Worm (Caenorhabditis elegans) whole organism, L3 larva: ENCODE results near the gene mob-3.
A peak's percentile ranks its signal among the peaks of the same experiment; 100 is the strongest.
"Not testable (repeated sequence)": the region's sequence is repeated elsewhere in the genome, so short reads cannot be mapped to it uniquely, and the experiment has no call there.

Experiments used
- ZK546.5 ChIP-seq: sonication (generic microtip); optimal IDR thresholded peaks from 2 replicates; lab custom pipeline; 2017; ENCODE audit warnings: missing biosample characterization, missing genetic modification characterization
- ama-1 ChIP-seq: fragments of 150-350 bp; optimal IDR thresholded peaks from 2 replicates; lab custom pipeline; 2018
- ceh-16 ChIP-seq: sonication (generic microtip); optimal IDR thresholded peaks from 2 replicates; lab custom pipeline; 2017; ENCODE audit warnings: missing biosample characterization, missing genetic modification characterization
- ceh-28 ChIP-seq: fragments of 150-350 bp; optimal IDR thresholded peaks from 2 replicates; lab custom pipeline; 2014; ENCODE audit warnings: missing biosample characterization, missing genetic modification reagents, missing genetic modification characterization
- ceh-9 ChIP-seq: sonication (generic microtip); optimal IDR thresholded peaks from 2 replicates; lab custom pipeline; 2018; ENCODE audit warnings: missing biosample characterization, missing genetic modification characterization
- egl-27 ChIP-seq: sonication (generic microtip); optimal IDR thresholded peaks from 4 replicates; lab custom pipeline; 2017; ENCODE audit warnings: missing biosample characterization, missing genetic modification reagents, missing genetic modification characterization
- egl-5 ChIP-seq: fragments of 150-350 bp; optimal IDR thresholded peaks from 2 replicates; lab custom pipeline; 2017; ENCODE audit warnings: missing biosample characterization, missing genetic modification reagents, missing genetic modification characterization, inconsistent platforms
- elt-1 ChIP-seq: fragments of 150-350 bp; optimal IDR thresholded peaks from 2 replicates; lab custom pipeline; 2014; ENCODE audit warnings: missing biosample characterization, missing genetic modification characterization
- elt-2 ChIP-seq: sonication (generic microtip); optimal IDR thresholded peaks from 2 replicates; lab custom pipeline; 2016; ENCODE audit warnings: missing genetic modification reagents, mild to moderate bottlenecking, missing genetic modification characterization, missing compliant biosample characterization
- elt-3 ChIP-seq, 3 experiments: fragments of 150-350 bp in 1 of 3; sonication (generic microtip) in 2 of 3; optimal IDR thresholded peaks; 2 replicates in 2 of 3; 4 replicates in 1 of 3; lab custom pipeline; 2014 to 2017; ENCODE audit warnings: missing biosample characterization in 3 of 3, missing genetic modification characterization in 3 of 3
- fkh-2 ChIP-seq: fragments of 150-350 bp; optimal IDR thresholded peaks from 2 replicates; lab custom pipeline; 2014; ENCODE audit warnings: missing biosample characterization, missing genetic modification reagents, missing genetic modification characterization
- hmg-11 ChIP-seq: sonication (generic microtip); optimal IDR thresholded peaks from 2 replicates; lab custom pipeline; 2016; ENCODE audit warnings: missing genetic modification characterization, missing compliant biosample characterization
- lin-15B ChIP-seq: fragments of 150-350 bp; optimal IDR thresholded peaks from 2 replicates; lab custom pipeline; 2014; ENCODE audit warnings: missing biosample characterization, missing genetic modification characterization
- lin-39 ChIP-seq: fragments of 150-350 bp; optimal IDR thresholded peaks from 2 replicates; lab custom pipeline; 2018; ENCODE audit warnings: missing biosample characterization, missing genetic modification reagents, missing genetic modification characterization
- lsy-12 ChIP-seq: sonication (generic microtip); optimal IDR thresholded peaks from 2 replicates; lab custom pipeline; 2016; ENCODE audit warnings: mild to moderate bottlenecking, missing genetic modification characterization, missing compliant biosample characterization
- mdl-1 ChIP-seq: fragments of 150-350 bp; optimal IDR thresholded peaks from 2 replicates; lab custom pipeline; 2014; ENCODE audit warnings: missing biosample characterization, missing genetic modification characterization
- nfya-1 ChIP-seq: sonication (generic microtip); optimal IDR thresholded peaks from 2 replicates; lab custom pipeline; 2017; ENCODE audit warnings: missing genetic modification characterization, mild to moderate bottlenecking, missing compliant biosample characterization, antibody characterized with exemption, moderate library complexity; ENCODE audit not compliant: insufficient read depth
- nhr-12 ChIP-seq: fragments of 150-350 bp; optimal IDR thresholded peaks from 2 replicates; lab custom pipeline; 2014; ENCODE audit warnings: missing biosample characterization, missing genetic modification characterization
- nhr-23 ChIP-seq: fragments of 150-350 bp; optimal IDR thresholded peaks from 2 replicates; lab custom pipeline; 2014; ENCODE audit warnings: missing biosample characterization, missing genetic modification reagents, missing genetic modification characterization
- nhr-25 ChIP-seq: sonication (generic microtip); optimal IDR thresholded peaks from 2 replicates; lab custom pipeline; 2017; ENCODE audit warnings: missing biosample characterization, missing genetic modification characterization
- pha-4 ChIP-seq: fragments of 150-350 bp; optimal IDR thresholded peaks from 2 replicates; lab custom pipeline; 2014; ENCODE audit warnings: missing biosample characterization, missing genetic modification reagents, missing genetic modification characterization
- pqm-1 ChIP-seq: fragments of 150-350 bp; optimal IDR thresholded peaks from 2 replicates; lab custom pipeline; 2017; ENCODE audit warnings: missing biosample characterization, missing genetic modification characterization, inconsistent platforms
- skn-1 ChIP-seq: fragments of 150-350 bp; optimal IDR thresholded peaks from 2 replicates; lab custom pipeline; 2014; ENCODE audit warnings: missing biosample characterization, missing genetic modification characterization
- tbx-2 ChIP-seq: sonication (generic microtip); optimal IDR thresholded peaks from 2 replicates; lab custom pipeline; 2016; ENCODE audit warnings: mild to moderate bottlenecking, missing genetic modification characterization, missing compliant biosample characterization
- unc-39 ChIP-seq: sonication (generic microtip); optimal IDR thresholded peaks from 4 replicates; lab custom pipeline; 2017; ENCODE audit warnings: missing biosample characterization, missing genetic modification characterization
- unc-62 ChIP-seq: fragments of 150-350 bp; sonication (generic microtip); optimal IDR thresholded peaks from 4 replicates; lab custom pipeline; 2014; ENCODE audit warnings: missing biosample characterization, missing genetic modification reagents, missing genetic modification characterization
- ztf-4 ChIP-seq: fragments of 150-350 bp; optimal IDR thresholded peaks from 2 replicates; lab custom pipeline; 2014; ENCODE audit warnings: missing biosample characterization, missing genetic modification characterization

Gene mob-3

ce11 chrIV:7390126-7390766 lies 1.5 kb upstream of the mob-3 start:
- TF ChIP-seq pqm-1 (tag; lab: Kevin White, UChicago) (no peak), mdl-1 (tag; lab: Kevin White, UChicago) (no peak), pha-4 (tag; lab: Kevin White, UChicago) (no peak), hmg-11 (tag; lab: Kevin White, UChicago) (peak; percentile 59), ZK546.5 (tag; lab: Kevin White, UChicago) (no peak), egl-5 (tag; lab: Kevin White, UChicago) (peak; percentile 19), ceh-16 (no peak), lin-39 (tag; lab: Kevin White, UChicago) (peak; percentile 66), nfya-1 (tag; lab: Kevin White, UChicago) (peak; percentile 66)
- TF ChIP-seq, all 47 proteins: peak for 4

ce11 chrIV:7389719-7390118 lies 976 bp upstream of the mob-3 start:
- TF ChIP-seq egl-27 (tag; lab: Kevin White, UChicago) (no peak), ztf-4 (tag; lab: Kevin White, UChicago) (no peak)

- no peak for TF ChIP-seq ztf-4 (tag; lab: Kevin White, UChicago)
- TF ChIP-seq lin-15B, result peak; percentile 17
- peak; percentile 71 for TF ChIP-seq lin-39 (tag; lab: Kevin White, UChicago)
- TF ChIP-seq unc-39, result no peak
- peak; percentile 90 for TF ChIP-seq hmg-11 (tag; lab: Kevin White, UChicago)
- TF ChIP-seq nhr-23 (tag; lab: Kevin White, UChicago), result peak; percentile 11
- TF ChIP-seq pqm-1 (tag; lab: Kevin White, UChicago), result no peak
- peak; percentile 8 for TF ChIP-seq lsy-12 (tag; lab: Kevin White, UChicago)
- TF ChIP-seq tbx-2 (tag; lab: Kevin White, UChicago), result peak; percentile 40
- peak; percentile 44 for TF ChIP-seq nhr-25 (tag; lab: Kevin White, UChicago)
- TF ChIP-seq nfya-1 (tag; lab: Kevin White, UChicago), result peak; percentile 82
- no peak for TF ChIP-seq ceh-16
- TF ChIP-seq unc-62 (GFP tag; lab: Kevin White, UChicago), result no peak
- TF ChIP-seq, all 47 proteins: peak for 8
These were observed 1.8 kb downstream of the mob-3 start for ce11 chrIV:7386835-7387551.

- no peak for TF ChIP-seq elt-3 (tag; optimal IDR thresholded peaks at IDR 0.05; lab: Kevin White, UChicago)
- TF ChIP-seq skn-1 (tag; lab: Kevin White, UChicago), result no peak
- no peak for TF ChIP-seq ama-1 (lab: Kevin White, UChicago)
- TF ChIP-seq ceh-28 (tag; lab: Kevin White, UChicago), result no peak
- TF ChIP-seq ceh-9 (tag; lab: Kevin White, UChicago), result no peak
These were observed 7.0 kb downstream of the mob-3 start, which contains the start of gene ptp-8 for ce11 chrIV:7381754-7382153. Gene ptp-8, plus strand, starts transcription at chrIV:7382054.

ce11 chrIV:7376511-7376910 lies 12.2 kb downstream of the mob-3 start, which contains the start of gene T12B3.2:
Gene T12B3.2, plus strand, starts transcription at chrIV:7376811.
- TF ChIP-seq egl-5 (tag; lab: Kevin White, UChicago) (no peak), tbx-2 (tag; lab: Kevin White, UChicago) (no peak), elt-2 (tag; lab: Kevin White, UChicago) (peak; percentile 1)

- TF ChIP-seq lin-15B; nfya-1 (tag; lab: Kevin White, UChicago); elt-1: not testable (repeated sequence)
These were observed 13.9 kb downstream of the mob-3 start, which contains the start of gene T12B3.3 for ce11 chrIV:7374847-7375246. Gene T12B3.3, plus strand, starts transcription at chrIV:7375147.

ce11 chrIV:7365011-7365410 lies 23.7 kb downstream of the mob-3 start, which contains the start of gene Y40C5A.4:
Gene Y40C5A.4, minus strand, starts transcription at chrIV:7365111.
- not testable (repeated sequence) for TF ChIP-seq ceh-16; fkh-2; nhr-12 (tag; lab: Kevin White, UChicago)
